Fruit fly (Drosophila melanogaster): Measurements from ENCODE around the gene msi.
A peak's percentile ranks its signal among the peaks of the same experiment; 100 is the strongest.

Gene msi

dm6 chr3R:25493294-25494187 is 22.4 kb upstream of the msi start (continued):
- TF ChIP-seq danr (GFP tag; IDR thresholded peaks at IDR 0.05) (no peak), TFAM (GFP tag; optimal IDR thresholded peaks at IDR 0.05) (no peak), org-1 (GFP tag; optimal IDR thresholded peaks at IDR 0.05) (no peak), CG8478 (optimal IDR thresholded peaks at IDR 0.05) (no peak), CG9215 (GFP tag; IDR thresholded peaks at IDR 0.05) (no peak), pita (GFP tag; optimal IDR thresholded peaks at IDR 0.05) (no peak), al (GFP tag; IDR thresholded peaks at IDR 0.05) (no peak), trem (tag; optimal IDR thresholded peaks at IDR 0.05) (peak; percentile 26), CG1832 (GFP tag; optimal IDR thresholded peaks at IDR 0.05) (no peak), ci (GFP tag; IDR thresholded peaks at IDR 0.05) (no peak), CG8281 (tag; optimal IDR thresholded peaks at IDR 0.05) (no peak), CG16815 (GFP tag; optimal IDR thresholded peaks at IDR 0.05) (no peak), Taf1 (GFP tag; IDR thresholded peaks at IDR 0.05) (no peak), Poxn (GFP tag; IDR thresholded peaks at IDR 0.05) (no peak), CG4730 (GFP tag; IDR thresholded peaks at IDR 0.05) (no peak), CG9932 (GFP tag; IDR thresholded peaks at IDR 0.05) (no peak), CG18619 (GFP tag; optimal IDR thresholded peaks at IDR 0.05) (no peak), CG6683 (GFP tag; optimal IDR thresholded peaks at IDR 0.05) (no peak), CG11456 (GFP tag; IDR thresholded peaks at IDR 0.05) (no peak), CG13424 (tag; optimal IDR thresholded peaks at IDR 0.05) (no peak), CG2889 (GFP tag; IDR thresholded peaks at IDR 0.05) (no peak), CTCF (GFP tag; optimal IDR thresholded peaks at IDR 0.05) (peak; percentile 20), Mrtf (GFP tag; IDR thresholded peaks at IDR 0.05) (no peak), Nf-YB (GFP tag; optimal IDR thresholded peaks at IDR 0.05) (no peak), odd (GFP tag; optimal IDR thresholded peaks at IDR 0.05) (no peak), Camta (GFP tag; optimal IDR thresholded peaks at IDR 0.05) (no peak), CG15514 (GFP tag; optimal IDR thresholded peaks at IDR 0.05) (peak; percentile 44), Hmr (GFP tag; optimal IDR thresholded peaks at IDR 0.05) (no peak), jumu (GFP tag; optimal IDR thresholded peaks at IDR 0.05) (no peak), CG11723 (GFP tag; optimal IDR thresholded peaks at IDR 0.05) (no peak), CG7372 (GFP tag; IDR thresholded peaks at IDR 0.05) (no peak), CG11093 (GFP tag; IDR thresholded peaks at IDR 0.05) (no peak), nerfin-2 (GFP tag; IDR thresholded peaks at IDR 0.05; ENCODE audit: partially characterized antibody) (no peak), CG2199 (GFP tag; IDR thresholded peaks at IDR 0.05) (no peak), ewg (GFP tag; optimal IDR thresholded peaks at IDR 0.05) (no peak), cato (GFP tag; optimal IDR thresholded peaks at IDR 0.05; ENCODE audit: borderline replicate concordance) (no peak), CG4854 (GFP tag; optimal IDR thresholded peaks at IDR 0.05) (no peak), hb (GFP tag; IDR thresholded peaks at IDR 0.05; ENCODE audit: partially characterized antibody) (no peak), CG32772 (GFP tag; IDR thresholded peaks at IDR 0.05) (no peak), zf30C (GFP tag; optimal IDR thresholded peaks at IDR 0.05) (no peak), CG6254 (GFP tag; optimal IDR thresholded peaks at IDR 0.05) (no peak), nom (GFP tag; optimal IDR thresholded peaks at IDR 0.05) (peak; percentile 95), ham (GFP tag; IDR thresholded peaks at IDR 0.05) (no peak), CG3995 (GFP tag; optimal IDR thresholded peaks at IDR 0.05) (no peak), CG7839 (tag; optimal IDR thresholded peaks at IDR 0.05) (peak; percentile 1), crp (GFP tag; optimal IDR thresholded peaks at IDR 0.05) (peak; percentile 18 to 86), chm (GFP tag; IDR thresholded peaks at IDR 0.05) (no peak), crc (GFP tag; optimal IDR thresholded peaks at IDR 0.05) (no peak), NfI (GFP tag; optimal IDR thresholded peaks at IDR 0.05) (no peak), CG5953 (GFP tag; IDR thresholded peaks at IDR 0.05) (no peak), Six4 (GFP tag; optimal IDR thresholded peaks at IDR 0.05) (no peak)
